Fruit fly (Drosophila melanogaster) whole organism, embryonic: ENCODE measurements around the gene CG16758.

Experiments used
- Blimp-1 ChIP-seq: fragments of 200-800 bp; sonication (Bioruptor generic); optimal IDR thresholded peaks from 3 replicates; lab custom pipeline; 2018; ENCODE audit warnings: missing biosample characterization, missing genetic modification characterization, mild to moderate bottlenecking, moderate library complexity, missing genetic modification reagents
- CG10979 ChIP-seq: fragments of 200-800 bp; sonication (Bioruptor generic); optimal IDR thresholded peaks from 2 replicates; lab custom pipeline; 2018; ENCODE audit warnings: missing biosample characterization, mild to moderate bottlenecking, missing genetic modification characterization, moderate library complexity
- CG11504 ChIP-seq: fragments of 200-800 bp; sonication (Bioruptor generic); optimal IDR thresholded peaks from 3 replicates; lab custom pipeline; 2019; ENCODE audit warnings: missing biosample characterization, mild to moderate bottlenecking, missing genetic modification characterization, moderate library complexity
- CG12071 ChIP-seq: fragments of 200-800 bp; sonication (Bioruptor generic); optimal IDR thresholded peaks from 3 replicates; lab custom pipeline; 2018; ENCODE audit warnings: missing biosample characterization, mild to moderate bottlenecking, missing genetic modification characterization
- CG13123 ChIP-seq: fragments of 200-800 bp; sonication (Bioruptor generic); optimal IDR thresholded peaks from 2 replicates; lab custom pipeline; 2016; ENCODE audit warnings: missing biosample characterization, missing genetic modification characterization
- CG13775 ChIP-seq: fragments of 200-800 bp; sonication (Bioruptor generic); optimal IDR thresholded peaks from 3 replicates; lab custom pipeline; 2017; ENCODE audit warnings: missing biosample characterization, mild to moderate bottlenecking, missing genetic modification characterization
- CG14710 ChIP-seq: fragments of 200-800 bp; sonication (Bioruptor generic); optimal IDR thresholded peaks from 3 replicates; lab custom pipeline; 2019; ENCODE audit warnings: missing biosample characterization, mild to moderate bottlenecking, missing genetic modification characterization, moderate library complexity
- CG1832 ChIP-seq: fragments of 200-800 bp; sonication (Bioruptor generic); optimal IDR thresholded peaks from 2 replicates; lab custom pipeline; 2017; ENCODE audit warnings: missing biosample characterization, mild to moderate bottlenecking, missing genetic modification characterization, inconsistent platforms
- CG2116 ChIP-seq: fragments of 200-800 bp; sonication (Bioruptor generic); optimal IDR thresholded peaks from 3 replicates; lab custom pipeline; 2018; ENCODE audit warnings: missing biosample characterization, mild to moderate bottlenecking, missing genetic modification characterization
- CG2199 ChIP-seq: fragments of 200-800 bp; sonication (Bioruptor generic); IDR thresholded peaks from 3 replicates; pipeline ENCODE4 v1.3.6; 2022; ENCODE audit warnings: missing biosample characterization, missing genetic modification characterization
- CG2712 ChIP-seq: fragments of 200-800 bp; optimal IDR thresholded peaks from 3 replicates; lab custom pipeline; 2019; ENCODE audit warnings: missing biosample characterization, mild to moderate bottlenecking, missing genetic modification characterization, moderate library complexity
- CG30403 ChIP-seq: fragments of 200-800 bp; sonication (Bioruptor generic); optimal IDR thresholded peaks from 3 replicates; lab custom pipeline; 2016; ENCODE audit warnings: missing biosample characterization, missing genetic modification characterization
- CG3065 ChIP-seq: fragments of 200-800 bp; sonication (Bioruptor generic); optimal IDR thresholded peaks from 2 replicates; lab custom pipeline; 2016; ENCODE audit warnings: missing biosample characterization, missing genetic modification characterization
- CG31365 ChIP-seq: fragments of 200-800 bp; sonication (Bioruptor generic); optimal IDR thresholded peaks from 2 replicates; lab custom pipeline; 2018; ENCODE audit warnings: missing biosample characterization, mild to moderate bottlenecking, missing genetic modification characterization
- CG31441 ChIP-seq: fragments of 200-800 bp; sonication (Bioruptor generic); IDR thresholded peaks from 2 replicates; pipeline ENCODE4 v1.3.6; 2022; ENCODE audit warnings: missing biosample characterization, missing genetic modification characterization
- CG6654 ChIP-seq: fragments of 200-800 bp; sonication (Bioruptor generic); optimal IDR thresholded peaks from 2 replicates; lab custom pipeline; 2017; ENCODE audit warnings: missing biosample characterization, mild to moderate bottlenecking, missing genetic modification characterization
- CG7556 ChIP-seq: fragments of 200-800 bp; sonication (Bioruptor generic); optimal IDR thresholded peaks from 2 replicates; lab custom pipeline; 2017; ENCODE audit warnings: missing biosample characterization, mild to moderate bottlenecking, missing genetic modification characterization
- CG7928 ChIP-seq: fragments of 200-800 bp; sonication (Bioruptor generic); optimal IDR thresholded peaks from 2 replicates; lab custom pipeline; 2017; ENCODE audit warnings: missing biosample characterization, mild to moderate bottlenecking, missing genetic modification characterization
- CG9876 ChIP-seq: fragments of 200-800 bp; sonication (Bioruptor generic); optimal IDR thresholded peaks from 2 replicates; lab custom pipeline; 2016; ENCODE audit warnings: missing biosample characterization, missing genetic modification characterization
- CHES-1-like ChIP-seq: fragments of 200-800 bp; sonication (Bioruptor generic); optimal IDR thresholded peaks from 2 replicates; lab custom pipeline; 2016; ENCODE audit warnings: missing biosample characterization, missing genetic modification characterization
- D ChIP-seq, 2 experiments: fragments of 200-800 bp in 1 of 2; fragments of >200 bp in 1 of 2; sonication (Bioruptor generic) in 1 of 2; optimal IDR thresholded peaks; 2 replicates in 1 of 2; 3 replicates in 1 of 2; lab custom pipeline; 2017; ENCODE audit warnings: mild to moderate bottlenecking in 1 of 2, missing biosample characterization in 1 of 2, missing genetic modification characterization in 1 of 2, missing genetic modification reagents in 1 of 2
- Fer3 ChIP-seq: fragments of 200-800 bp; sonication (Bioruptor generic); optimal IDR thresholded peaks from 2 replicates; lab custom pipeline; 2018; ENCODE audit warnings: missing biosample characterization, mild to moderate bottlenecking, missing genetic modification characterization, moderate library complexity
- H2.0 ChIP-seq: fragments of 200-800 bp; sonication (Bioruptor generic); IDR thresholded peaks from 2 replicates; pipeline ENCODE4 v1.3.6; 2022; ENCODE audit warnings: missing biosample characterization, missing genetic modification characterization
- HLH4C ChIP-seq: fragments of 200-800 bp; sonication (Bioruptor generic); IDR thresholded peaks from 3 replicates; pipeline ENCODE4 v1.3.6; 2022; ENCODE audit warnings: missing biosample characterization, missing genetic modification characterization; ENCODE audit not compliant: partially characterized antibody
- Hmx ChIP-seq: fragments of 200-800 bp; sonication (Bioruptor generic); optimal IDR thresholded peaks from 2 replicates; lab custom pipeline; 2016; ENCODE audit warnings: missing biosample characterization, missing genetic modification characterization
- Lim3 ChIP-seq: fragments of 200-800 bp; sonication (Bioruptor generic); IDR thresholded peaks from 2 replicates; pipeline ENCODE4 v1.3.6; 2022; ENCODE audit warnings: missing biosample characterization, missing genetic modification characterization
- MESR4 ChIP-seq: fragments of 200-800 bp; sonication (Bioruptor generic); optimal IDR thresholded peaks from 2 replicates; lab custom pipeline; 2018; ENCODE audit warnings: missing biosample characterization, mild to moderate bottlenecking, missing genetic modification characterization, moderate library complexity
- Ssrp ChIP-seq: fragments of 200-800 bp; sonication (Bioruptor generic); optimal IDR thresholded peaks from 2 replicates; lab custom pipeline; 2018; ENCODE audit warnings: missing biosample characterization, mild to moderate bottlenecking, missing genetic modification characterization, moderate library complexity
- ab ChIP-seq: fragments of 200-800 bp; sonication (Bioruptor generic); optimal IDR thresholded peaks from 2 replicates; lab custom pipeline; 2016; ENCODE audit warnings: missing biosample characterization, missing genetic modification characterization
- aop ChIP-seq: fragments of 200-800 bp; sonication (Bioruptor generic); IDR thresholded peaks from 2 replicates; pipeline ENCODE4 v1.3.6; 2022; ENCODE audit warnings: missing biosample characterization, missing genetic modification characterization
- cato ChIP-seq: fragments of 200-800 bp; sonication (Bioruptor generic); optimal IDR thresholded peaks from 2 replicates; lab custom pipeline; 2016; ENCODE audit warnings: missing biosample characterization, missing genetic modification characterization, borderline replicate concordance
- ci ChIP-seq: fragments of 200-800 bp; sonication (Bioruptor generic); IDR thresholded peaks from 3 replicates; pipeline ENCODE4 v1.3.6; 2022; ENCODE audit warnings: missing biosample characterization, missing genetic modification characterization
- dmrt99B ChIP-seq: fragments of 200-800 bp; sonication (Bioruptor generic); optimal IDR thresholded peaks from 2 replicates; lab custom pipeline; 2018; ENCODE audit warnings: missing biosample characterization, mild to moderate bottlenecking, missing genetic modification characterization, moderate library complexity
- dpn ChIP-seq, 2 experiments: fragments of 200-800 bp; sonication (Bioruptor generic); optimal IDR thresholded peaks; 3 replicates each; lab custom pipeline; 2016; ENCODE audit warnings: missing biosample characterization in 2 of 2, missing genetic modification characterization in 2 of 2
- emc ChIP-seq: fragments of 200-800 bp; sonication (Bioruptor generic); optimal IDR thresholded peaks from 2 replicates; lab custom pipeline; 2016; ENCODE audit warnings: missing biosample characterization, missing genetic modification characterization
- gro ChIP-seq: fragments of 200-800 bp; sonication (Bioruptor generic); optimal IDR thresholded peaks from 2 replicates; lab custom pipeline; 2016; ENCODE audit warnings: missing biosample characterization, missing genetic modification characterization
- gsb ChIP-seq: fragments of 200-800 bp; sonication (Bioruptor generic); IDR thresholded peaks from 2 replicates; pipeline ENCODE4 v1.3.6; 2022; ENCODE audit warnings: missing biosample characterization, missing genetic modification characterization
- ham ChIP-seq: fragments of 200-800 bp; sonication (Bioruptor generic); IDR thresholded peaks from 2 replicates; pipeline ENCODE4 v1.3.6; 2022; ENCODE audit warnings: missing biosample characterization, missing genetic modification characterization
- ind ChIP-seq: fragments of 200-800 bp; sonication (Bioruptor generic); optimal IDR thresholded peaks from 3 replicates; lab custom pipeline; 2016; ENCODE audit warnings: missing biosample characterization, missing genetic modification characterization
- kni ChIP-seq: fragments of 200-800 bp; sonication (Bioruptor generic); optimal IDR thresholded peaks from 3 replicates; lab custom pipeline; 2017; ENCODE audit warnings: mild to moderate bottlenecking, missing biosample characterization, missing genetic modification reagents, missing genetic modification characterization
- maf-S ChIP-seq: fragments of 200-800 bp; sonication (Bioruptor generic); optimal IDR thresholded peaks from 2 replicates; lab custom pipeline; 2016; ENCODE audit warnings: missing biosample characterization, missing genetic modification characterization
- oc ChIP-seq: fragments of 200-800 bp; sonication (Bioruptor generic); optimal IDR thresholded peaks from 2 replicates; lab custom pipeline; 2018; ENCODE audit warnings: missing biosample characterization, mild to moderate bottlenecking, missing genetic modification characterization, moderate library complexity
- onecut ChIP-seq: fragments of 200-800 bp; sonication (Bioruptor generic); IDR thresholded peaks from 2 replicates; pipeline ENCODE4 v1.3.6; 2022; ENCODE audit warnings: missing biosample characterization, missing genetic modification characterization
- p53 ChIP-seq: fragments of 200-800 bp; sonication (Bioruptor generic); optimal IDR thresholded peaks from 2 replicates; lab custom pipeline; 2016; ENCODE audit warnings: missing biosample characterization, missing genetic modification characterization
- run ChIP-seq: fragments of 200-800 bp; sonication (Bioruptor generic); optimal IDR thresholded peaks from 3 replicates; lab custom pipeline; 2018; ENCODE audit warnings: missing biosample characterization, mild to moderate bottlenecking, missing genetic modification characterization
- slou ChIP-seq: fragments of 200-800 bp; sonication (Bioruptor generic); optimal IDR thresholded peaks from 3 replicates; lab custom pipeline; 2016; ENCODE audit warnings: missing biosample characterization, missing genetic modification characterization
- sqz ChIP-seq: fragments of 200-800 bp; sonication (Bioruptor generic); optimal IDR thresholded peaks from 3 replicates; lab custom pipeline; 2018; ENCODE audit warnings: missing biosample characterization, mild to moderate bottlenecking, missing genetic modification characterization
- stwl ChIP-seq: fragments of 200-800 bp; sonication (Bioruptor generic); optimal IDR thresholded peaks from 3 replicates; lab custom pipeline; 2018; ENCODE audit warnings: missing biosample characterization, mild to moderate bottlenecking, missing genetic modification characterization, moderate library complexity
- unc-4 ChIP-seq: fragments of 200-800 bp; sonication (Bioruptor generic); IDR thresholded peaks from 2 replicates; pipeline ENCODE4 v1.3.6; 2022; ENCODE audit warnings: missing biosample characterization, missing genetic modification characterization; ENCODE audit not compliant: partially characterized antibody

CG16758 gene

DNA sequence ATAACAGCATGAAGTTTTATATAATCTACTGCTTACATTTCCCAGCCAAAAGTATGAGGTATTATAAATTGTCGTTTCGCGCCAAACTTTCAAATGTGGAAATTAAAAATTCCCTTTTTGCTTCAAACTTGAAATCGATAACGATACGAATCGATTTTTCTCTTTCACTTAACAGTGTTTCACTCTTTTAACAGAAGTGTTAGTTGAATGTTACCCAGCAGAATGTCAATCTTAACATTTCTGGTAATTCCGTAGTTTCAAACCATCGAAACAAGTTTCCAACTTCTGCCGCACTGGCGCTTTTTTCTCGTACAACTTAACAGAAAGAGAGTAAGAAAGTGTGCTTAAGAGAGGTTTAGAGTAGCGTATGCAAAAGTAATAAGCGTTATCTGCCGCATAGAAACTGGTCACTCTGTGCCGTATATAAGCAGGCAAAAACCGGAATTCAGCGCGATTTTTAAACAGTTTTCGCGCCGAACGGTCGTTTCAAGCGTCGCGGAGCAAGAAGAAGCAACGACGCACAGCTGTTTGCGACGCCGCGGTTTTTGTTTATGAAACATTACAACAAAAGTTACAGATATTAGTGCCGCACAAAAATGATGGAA lies 36.9 kb downstream of the CG16758 start (continued):
- TF ChIP-seq CG1832 (GFP tag; lab: Kevin White, UChicago) = no peak
- no peak for TF ChIP-seq CG12071 (GFP tag; lab: Kevin White, UChicago)
- peak; percentile 8 for TF ChIP-seq CG10979 (tag; lab: Kevin White, UChicago)
- no peak for TF ChIP-seq Hmx (GFP tag; lab: Kevin White, UChicago)
- no peak for TF ChIP-seq CG31441 (GFP tag; lab: Robert Waterston, UW)
- no peak for TF ChIP-seq CG13123 (GFP tag; lab: Kevin White, UChicago)
- TF ChIP-seq p53 (GFP tag; lab: Kevin White, UChicago) = peak; percentile 17
- peak; percentile 70 for TF ChIP-seq CG11504 (tag; lab: Kevin White, UChicago)
- TF ChIP-seq aop (GFP tag; lab: Robert Waterston, UW) = no peak
- TF ChIP-seq onecut (GFP tag; lab: Robert Waterston, UW) = no peak; the same call in none of the 2 replicates
- peak; percentile 17 for TF ChIP-seq CG30403 (GFP tag; lab: Kevin White, UChicago)
- peak; percentile 68 for TF ChIP-seq unc-4 (GFP tag; lab: Robert Waterston, UW)
- no peak for TF ChIP-seq gsb (GFP tag; lab: Robert Waterston, UW)
- no peak for TF ChIP-seq H2.0 (GFP tag; lab: Robert Waterston, UW)
- TF ChIP-seq oc (tag; lab: Kevin White, UChicago) = peak; percentile 56
- no peak for TF ChIP-seq Ssrp (tag; lab: Kevin White, UChicago)
- TF ChIP-seq maf-S (GFP tag; lab: Kevin White, UChicago) = no peak
- peak; percentile 88 for TF ChIP-seq CG2116
- no peak for TF ChIP-seq Fer3
- no peak for TF ChIP-seq cato
- peak; percentile 54; the same call in 2 of the 3 replicates for TF ChIP-seq HLH4C (GFP tag; lab: Robert Waterston, UW)
- TF ChIP-seq run (tag; lab: Kevin White, UChicago) = no peak
- peak; percentile 96 for TF ChIP-seq stwl (tag; lab: Kevin White, UChicago)
- peak; percentile 24 for TF ChIP-seq kni (GFP tag; lab: Kevin White, UChicago)
- peak; percentile 8 for TF ChIP-seq D (optimal IDR thresholded peaks at IDR 0.05; lab: Kevin White, UChicago)
- TF ChIP-seq D (GFP tag; optimal IDR thresholded peaks at IDR 0.05; lab: Kevin White, UChicago) = no peak
- peak; percentile 83 for TF ChIP-seq CG14710
- TF ChIP-seq ham (GFP tag; lab: Robert Waterston, UW) = no peak
- 0 out of 3 replicates have a peak, but pooled peaks have one; percentile 64 for TF ChIP-seq CG2199 (GFP tag; lab: Robert Waterston, UW)
- peak; percentile 34 for TF ChIP-seq CHES-1-like (GFP tag; lab: Kevin White, UChicago)
- TF ChIP-seq CG7556 (GFP tag; lab: Kevin White, UChicago) = no peak
- TF ChIP-seq CG9876 (GFP tag; lab: Kevin White, UChicago) = peak; percentile 33
- TF ChIP-seq emc (GFP tag; lab: Kevin White, UChicago) = no peak
- TF ChIP-seq dmrt99B (tag; lab: Kevin White, UChicago) = peak; percentile 19
- no peak for TF ChIP-seq sqz (GFP tag; lab: Kevin White, UChicago)
- TF ChIP-seq MESR4 (GFP tag; lab: Kevin White, UChicago) = peak; percentile 48
- TF ChIP-seq Blimp-1 (GFP tag; lab: Kevin White, UChicago) = peak; percentile 29
- no peak for TF ChIP-seq Lim3
- TF ChIP-seq dpn (GFP tag; optimal IDR thresholded peaks at IDR 0.05; lab: Kevin White, UChicago) = peak; percentile 35 to 46
- no peak for TF ChIP-seq ab (GFP tag; lab: Kevin White, UChicago)
- TF ChIP-seq CG3065 (GFP tag; lab: Kevin White, UChicago) = no peak
- no peak for TF ChIP-seq CG6654 (GFP tag; lab: Kevin White, UChicago)
- peak; percentile 79 for TF ChIP-seq ci (GFP tag; lab: Robert Waterston, UW)
- TF ChIP-seq CG13775 (GFP tag; lab: Kevin White, UChicago) = peak; percentile 22
- TF ChIP-seq CG2712 (tag; lab: Kevin White, UChicago) = peak; percentile 51
- no peak for TF ChIP-seq slou
- peak; percentile 72 for TF ChIP-seq gro (GFP tag; lab: Kevin White, UChicago)
- peak; percentile 80 for TF ChIP-seq CG31365 (tag; lab: Kevin White, UChicago)
- no peak for TF ChIP-seq ind
- TF ChIP-seq CG7928 (GFP tag; lab: Kevin White, UChicago) = peak; percentile 13
